Worm (Caenorhabditis elegans) whole organism, dauer: ENCODE data around the gene F45E1.1.

Experiments used
- unc-62 ChIP-seq: sonication (generic microtip); optimal IDR thresholded peaks from 2 replicates; lab custom pipeline; 2017; ENCODE audit warnings: missing biosample characterization, missing genetic modification reagents, missing genetic modification characterization

The F45E1.1 gene

ce11 chrX:8030032-8030431 is 26.6 kb downstream of the F45E1.1 start:
- TF ChIP-seq unc-62 (GFP tag; lab: Kevin White, UChicago): no peak

DNA sequence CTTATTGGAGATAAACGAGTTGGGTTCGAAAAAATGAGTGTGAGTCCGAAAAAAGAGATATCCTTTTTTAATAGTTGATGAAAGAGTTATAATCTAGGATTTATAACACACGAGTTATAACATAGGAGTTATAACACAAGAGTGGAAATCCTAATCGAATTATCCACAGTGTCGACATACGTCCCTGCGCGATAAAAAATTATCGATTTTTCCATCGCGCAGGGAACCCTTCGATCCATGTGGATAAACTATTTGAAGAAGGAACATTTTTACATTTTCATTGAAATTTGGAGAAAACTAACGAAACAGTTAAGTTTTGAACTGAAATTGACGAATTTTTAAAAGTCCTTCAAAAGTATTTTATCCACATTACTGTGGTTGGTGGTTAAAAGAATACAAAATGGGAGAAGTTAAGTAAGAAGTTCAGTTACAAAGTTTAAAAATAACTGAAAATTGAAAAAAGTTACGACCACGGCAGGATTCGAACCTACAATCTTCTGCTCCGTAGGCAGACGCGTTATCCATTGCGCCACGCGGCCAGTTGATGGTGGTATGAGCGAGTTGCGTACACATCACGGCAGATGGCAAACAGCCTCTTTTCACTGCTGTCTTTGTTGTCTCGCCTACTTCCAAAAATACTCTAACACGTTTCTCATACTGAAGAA is 32.9 kb downstream of the F45E1.1 start:
- peak; percentile 68 for TF ChIP-seq unc-62 (GFP tag; lab: Kevin White, UChicago)

ce11 chrX:8037365-8037764 is 33.9 kb downstream of the F45E1.1 start:
- no peak for TF ChIP-seq unc-62 (GFP tag; lab: Kevin White, UChicago)

- TF ChIP-seq unc-62 (GFP tag; lab: Kevin White, UChicago): no peak
Measured at ce11 chrX:8040967-8041366, 37.5 kb downstream of the F45E1.1 start, which contains the start of gene xol-1. TSS of gene xol-1 (plus strand) at chrX:8041313.

DNA sequence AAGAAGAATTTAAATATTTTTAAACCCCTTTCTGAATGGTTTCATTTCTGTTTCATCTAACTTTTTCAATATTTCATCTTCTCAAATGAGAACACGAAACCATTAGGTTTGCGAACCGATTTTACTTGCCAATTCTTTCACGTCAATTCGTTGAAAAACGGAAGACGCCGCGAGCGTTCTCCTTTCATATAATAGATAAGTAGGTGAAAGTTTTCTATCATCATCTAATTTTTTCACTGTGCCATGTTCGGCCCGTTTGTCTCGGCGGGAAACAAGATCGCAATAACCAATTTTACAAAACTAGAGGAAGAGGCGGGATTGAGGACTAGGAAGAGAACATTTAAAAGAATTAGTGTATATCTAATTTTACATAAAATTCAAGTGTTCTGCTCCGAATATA is 41.7 kb downstream of the F45E1.1 start, which contains the start of gene C18A11.4:
Gene C18A11.4 (plus strand): TSS at position 367 of the 400 bp plus-strand sequence.
- TF ChIP-seq unc-62 (GFP tag; lab: Kevin White, UChicago): no peak

- TF ChIP-seq unc-62 (GFP tag; lab: Kevin White, UChicago): no peak
Measured at ce11 chrX:8048637-8049036, 45.2 kb downstream of the F45E1.1 start.

DNA sequence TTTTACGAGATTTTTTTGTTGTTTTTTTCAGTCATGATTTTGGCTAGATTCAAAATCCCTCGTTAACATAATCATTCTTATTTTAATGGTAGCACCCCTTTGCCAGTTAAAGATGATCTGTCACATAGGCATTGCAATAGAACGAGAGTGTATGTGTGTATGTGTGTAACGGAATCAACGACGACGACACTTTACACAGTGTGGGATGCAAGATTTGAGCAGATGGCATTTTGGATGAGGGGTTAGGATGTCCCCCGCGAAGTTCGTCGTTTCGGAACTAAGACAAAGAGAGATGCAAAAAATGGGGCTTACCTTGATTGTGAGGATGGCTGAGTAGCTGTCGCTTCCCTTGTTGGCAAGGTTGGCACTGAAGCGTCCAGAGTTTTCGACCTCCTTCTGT is 48.6 kb downstream of the F45E1.1 start:
- no peak for TF ChIP-seq unc-62 (GFP tag; lab: Kevin White, UChicago)

DNA sequence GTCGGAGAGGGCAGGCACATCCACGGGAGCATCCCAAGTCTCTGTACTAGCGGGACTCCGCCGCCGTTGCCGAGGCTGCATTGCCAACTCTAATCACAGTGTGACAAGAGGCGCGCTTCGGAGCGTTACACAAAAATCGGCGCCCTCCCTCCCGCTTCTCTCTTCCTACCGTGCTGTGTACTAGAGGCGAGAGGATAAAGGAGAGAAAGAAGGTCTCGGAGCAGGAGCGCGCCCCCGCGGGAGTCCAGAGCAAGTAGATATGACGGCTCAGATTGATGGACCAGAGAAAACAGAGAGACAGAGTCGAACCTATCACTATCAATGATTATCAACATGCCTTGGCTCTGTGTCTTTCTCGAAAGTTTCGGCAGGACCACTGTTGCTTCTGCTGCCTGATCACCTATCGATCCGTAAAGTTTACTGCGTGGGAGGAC is 49.5 kb downstream of the F45E1.1 start:
- no peak for TF ChIP-seq unc-62 (GFP tag; lab: Kevin White, UChicago)

- no peak for TF ChIP-seq unc-62 (GFP tag; lab: Kevin White, UChicago)
Measured at ce11 chrX:8054478-8054877, 51.0 kb downstream of the F45E1.1 start.

DNA sequence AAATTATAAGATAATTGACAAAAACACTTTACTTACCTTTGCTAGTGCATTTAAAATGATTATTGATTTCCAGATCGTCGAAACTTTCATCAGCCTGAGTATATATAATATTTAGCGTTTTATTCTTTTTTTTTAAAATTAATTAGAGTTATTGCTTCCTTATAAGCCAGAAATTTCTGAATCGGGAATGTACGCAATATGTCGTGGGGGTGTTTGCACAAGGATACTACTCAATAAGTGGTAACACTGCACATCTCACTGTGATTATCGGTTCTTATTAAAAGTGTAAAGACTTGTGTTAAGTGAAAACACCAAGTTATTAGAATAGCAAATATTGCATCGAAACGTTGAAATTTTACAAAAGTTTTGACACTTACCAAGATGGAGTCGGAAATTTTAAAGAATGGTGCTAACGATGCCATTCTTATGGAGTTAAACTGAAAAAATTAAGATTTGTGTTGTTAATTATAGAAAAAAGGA is 54.3 kb downstream of the F45E1.1 start, which contains the start of gene dim-1:
Gene dim-1 (minus strand): TSS at position 430 of the 480 bp plus-strand sequence.
- no peak for TF ChIP-seq unc-62 (GFP tag; lab: Kevin White, UChicago)
